Worm (Caenorhabditis elegans) whole organism, late embryonic: ENCODE results near the gene wnk-1.

Source experiments
- ceh-34 ChIP-seq: sonication (generic microtip); optimal IDR thresholded peaks from 2 replicates; lab custom pipeline; 2016; ENCODE audit warnings: mild to moderate bottlenecking, missing genetic modification characterization, missing compliant biosample characterization
- gmeb-2 ChIP-seq: sonication (generic microtip); optimal IDR thresholded peaks from 2 replicates; lab custom pipeline; 2016; ENCODE audit warnings: missing genetic modification characterization, inconsistent platforms, missing compliant biosample characterization
- hlh-13 ChIP-seq: fragments of 200-800 bp; sonication (Bioruptor generic); optimal IDR thresholded peaks from 2 replicates; lab custom pipeline; 2018; ENCODE audit warnings: mild to moderate bottlenecking, missing genetic modification characterization, missing compliant biosample characterization

ce11 chrIV:9184547-9184946 lies 15.4 kb upstream of the wnk-1 start, which contains the start of gene C07C7.1:
- TF ChIP-seq ceh-34 (tag; lab: Kevin White, UChicago) = no peak
- TF ChIP-seq gmeb-2 = no peak
- TF ChIP-seq hlh-13 (GFP tag; lab: Kevin White, UChicago) = no peak
